Worm (Caenorhabditis elegans) whole organism, L4 larva: Measurements from ENCODE around the gene mrpl-16.
A peak's percentile ranks its signal among the peaks of the same experiment; 100 is the strongest.

Experiments
- D1046.2 ChIP-seq: fragments of 200-800 bp; sonication (Bioruptor generic); IDR thresholded peaks from 2 replicates; pipeline ENCODE4 v1.3.6; 2022; ENCODE audit warnings: missing genetic modification characterization, missing compliant biosample characterization
- F37D6.2 ChIP-seq: sonication (generic microtip); optimal IDR thresholded peaks from 2 replicates; lab custom pipeline; 2016; ENCODE audit warnings: mild to moderate bottlenecking, missing genetic modification characterization, missing compliant biosample characterization
- F44E2.7 ChIP-seq: fragments of 200-800 bp; sonication (Bioruptor generic); IDR thresholded peaks from 2 replicates; pipeline ENCODE4 v2.1.2; 2022; ENCODE audit warnings: missing genetic modification characterization, missing compliant biosample characterization
- F49E8.2 ChIP-seq: sonication (generic microtip); optimal IDR thresholded peaks from 2 replicates; lab custom pipeline; 2016; ENCODE audit warnings: missing compliant biosample characterization, mild to moderate bottlenecking, missing genetic modification characterization, borderline replicate concordance
- Y48G9A.11 ChIP-seq: fragments of 200-800 bp; sonication (Bioruptor generic); IDR thresholded peaks from 2 replicates; pipeline ENCODE4 v1.3.6; 2022; ENCODE audit warnings: missing genetic modification reagents, missing genetic modification characterization, missing compliant biosample characterization
- Y75B8A.6 ChIP-seq: fragments of 200-800 bp; sonication (Bioruptor generic); IDR thresholded peaks from 2 replicates; pipeline ENCODE4 v1.3.6; 2022; ENCODE audit warnings: missing genetic modification reagents, missing genetic modification characterization, missing compliant biosample characterization
- ZK546.5 ChIP-seq, 2 experiments: sonication (generic microtip); optimal IDR thresholded peaks; 2 replicates each; lab custom pipeline; 2017; ENCODE audit warnings: missing biosample characterization in 2 of 2, missing genetic modification characterization in 2 of 2
- arid-1 ChIP-seq: fragments of 200-800 bp; sonication (Bioruptor generic); conservative IDR thresholded peaks from 2 replicates; pipeline ENCODE4 v1.3.6; 2022; ENCODE audit warnings: missing genetic modification reagents, missing genetic modification characterization, missing compliant biosample characterization
- attf-4 ChIP-seq: sonication (generic microtip); optimal IDR thresholded peaks from 3 replicates; lab custom pipeline; 2017; ENCODE audit warnings: missing biosample characterization, missing genetic modification characterization
- ceh-44 ChIP-seq: fragments of 200-800 bp; sonication (Bioruptor generic); IDR thresholded peaks from 2 replicates; pipeline ENCODE4 v1.3.6; 2022; ENCODE audit warnings: missing genetic modification reagents, missing genetic modification characterization, missing compliant biosample characterization
- ctbp-1 ChIP-seq: fragments of 200-800 bp; sonication (Bioruptor generic); IDR thresholded peaks from 2 replicates; pipeline ENCODE4 v1.3.6; 2022; ENCODE audit warnings: missing genetic modification reagents, missing genetic modification characterization, missing compliant biosample characterization
- dmd-8 ChIP-seq: fragments of 200-800 bp; sonication (Bioruptor generic); IDR thresholded peaks from 2 replicates; pipeline ENCODE4 v1.3.6; 2022; ENCODE audit warnings: missing genetic modification characterization, missing compliant biosample characterization
- dmd-9 ChIP-seq: fragments of 200-800 bp; sonication (Bioruptor generic); IDR thresholded peaks from 2 replicates; pipeline ENCODE4 v1.3.6; 2022; ENCODE audit warnings: missing genetic modification reagents, missing genetic modification characterization, missing compliant biosample characterization
- dpl-1 ChIP-seq: fragments of 150-350 bp; optimal IDR thresholded peaks from 2 replicates; lab custom pipeline; 2014; ENCODE audit warnings: missing biosample characterization, missing genetic modification reagents, missing genetic modification characterization
- duxl-1 ChIP-seq: sonication (generic microtip); optimal IDR thresholded peaks from 2 replicates; lab custom pipeline; 2016; ENCODE audit warnings: mild to moderate bottlenecking, missing genetic modification characterization, moderate library complexity, missing compliant biosample characterization; ENCODE audit not compliant: poor library complexity
- dve-1 ChIP-seq: sonication (generic microtip); optimal IDR thresholded peaks from 2 replicates; lab custom pipeline; 2017; ENCODE audit warnings: antibody characterized with exemption, mild to moderate bottlenecking, missing genetic modification characterization, missing compliant biosample characterization; ENCODE audit not compliant: insufficient read depth
- egl-27 ChIP-seq: sonication (generic microtip); optimal IDR thresholded peaks from 3 replicates; lab custom pipeline; 2017; ENCODE audit warnings: missing biosample characterization, missing genetic modification reagents, missing genetic modification characterization
- egl-43 ChIP-seq: fragments of 200-800 bp; sonication (Bioruptor generic); IDR thresholded peaks from 2 replicates; pipeline ENCODE4 v1.3.6; 2022; ENCODE audit warnings: missing genetic modification reagents, missing genetic modification characterization, missing compliant biosample characterization
- fos-1 ChIP-seq: fragments of 150-350 bp; optimal IDR thresholded peaks from 2 replicates; lab custom pipeline; 2014; ENCODE audit warnings: missing biosample characterization, missing genetic modification characterization
- hif-1 ChIP-seq, 2 experiments: sonication (generic microtip); optimal IDR thresholded peaks; 2 replicates each; lab custom pipeline; 2016 to 2017; ENCODE audit warnings: missing compliant biosample characterization in 2 of 2, missing genetic modification characterization in 2 of 2, missing genetic modification reagents in 2 of 2, missing genotype in 2 of 2, mild to moderate bottlenecking in 1 of 2
- hlh-11 ChIP-seq: fragments of 200-800 bp; sonication (Bioruptor generic); optimal IDR thresholded peaks from 2 replicates; lab custom pipeline; 2018; ENCODE audit warnings: mild to moderate bottlenecking, missing genetic modification characterization, missing compliant biosample characterization
- lin-1 ChIP-seq: fragments of 200-800 bp; sonication (Bioruptor generic); IDR thresholded peaks from 2 replicates; pipeline ENCODE4 v1.3.6; 2022; ENCODE audit warnings: missing genetic modification reagents, missing genetic modification characterization, missing compliant biosample characterization
- lin-13 ChIP-seq: fragments of 150-350 bp; optimal IDR thresholded peaks from 2 replicates; lab custom pipeline; 2014; ENCODE audit warnings: missing biosample characterization, missing genetic modification reagents, missing genetic modification characterization
- lin-29 ChIP-seq: fragments of 200-800 bp; sonication (Bioruptor generic); IDR thresholded peaks from 2 replicates; pipeline ENCODE4 v1.3.6; 2022; ENCODE audit warnings: missing genetic modification reagents, missing genetic modification characterization, missing compliant biosample characterization
- lin-38 ChIP-seq: fragments of 200-800 bp; sonication (Bioruptor generic); IDR thresholded peaks from 2 replicates; pipeline ENCODE4 v1.3.6; 2022; ENCODE audit warnings: missing genetic modification reagents, missing genetic modification characterization, missing compliant biosample characterization
- lin-39 ChIP-seq: fragments of 150-350 bp; optimal IDR thresholded peaks from 2 replicates; lab custom pipeline; 2014; ENCODE audit warnings: missing biosample characterization, missing genetic modification reagents, missing genetic modification characterization
- lsy-2 ChIP-seq, 2 experiments: fragments of 150-350 bp in 1 of 2; sonication (generic microtip) in 1 of 2; optimal IDR thresholded peaks; 2 replicates each; lab custom pipeline; 2014 to 2017; ENCODE audit warnings: missing biosample characterization in 2 of 2, missing genetic modification characterization in 2 of 2
- madf-5 ChIP-seq, 2 experiments: fragments of 200-800 bp; sonication (Bioruptor generic); IDR thresholded peaks; 2 replicates each; pipeline ENCODE4 v1.3.6; 2022; ENCODE audit warnings: missing compliant biosample characterization in 2 of 2, missing genetic modification characterization in 2 of 2
- mdl-1 ChIP-seq, 2 experiments: fragments of 150-350 bp in 1 of 2; sonication (generic microtip) in 1 of 2; optimal IDR thresholded peaks; 2 replicates each; lab custom pipeline; 2014 to 2017; ENCODE audit warnings: missing biosample characterization in 2 of 2, missing genetic modification characterization in 2 of 2
- mep-1 ChIP-seq: fragments of 150-350 bp; sonication (generic microtip); optimal IDR thresholded peaks from 3 replicates; lab custom pipeline; 2014; ENCODE audit warnings: missing biosample characterization, missing genetic modification characterization
- nhr-10 ChIP-seq: fragments of 150-350 bp; optimal IDR thresholded peaks from 2 replicates; lab custom pipeline; 2014; ENCODE audit warnings: missing biosample characterization, missing genetic modification characterization
- nhr-102 ChIP-seq: sonication (generic microtip); optimal IDR thresholded peaks from 2 replicates; lab custom pipeline; 2016; ENCODE audit warnings: mild to moderate bottlenecking, missing genetic modification characterization, moderate library complexity, missing compliant biosample characterization
- nhr-41 ChIP-seq: fragments of 200-800 bp; sonication (Bioruptor generic); IDR thresholded peaks from 2 replicates; pipeline ENCODE4 v1.3.6; 2022; ENCODE audit warnings: missing genetic modification reagents, missing genetic modification characterization, missing compliant biosample characterization
- nhr-48 ChIP-seq: sonication (generic microtip); optimal IDR thresholded peaks from 2 replicates; lab custom pipeline; 2016; ENCODE audit warnings: mild to moderate bottlenecking, missing genetic modification characterization, missing compliant biosample characterization
- nhr-77 ChIP-seq: fragments of 150-350 bp; optimal IDR thresholded peaks from 2 replicates; lab custom pipeline; 2014; ENCODE audit warnings: missing biosample characterization, missing genetic modification characterization
- pha-4 ChIP-seq, 2 experiments: fragments of 150-350 bp in 1 of 2; fragments of 200-800 bp in 1 of 2; sonication (Bioruptor generic) in 1 of 2; IDR thresholded peaks in 1 of 2; optimal IDR thresholded peaks in 1 of 2; 2 replicates each; pipeline versions ENCODE4 v1.3.6 to Lab custom; 2014 to 2022; ENCODE audit warnings: missing genetic modification characterization in 2 of 2, missing genetic modification reagents in 2 of 2, missing biosample characterization in 1 of 2, missing compliant biosample characterization in 1 of 2
- pqm-1 ChIP-seq: sonication (generic microtip); optimal IDR thresholded peaks from 2 replicates; lab custom pipeline; 2017; ENCODE audit warnings: missing biosample characterization, missing genetic modification characterization
- saeg-2 ChIP-seq: fragments of 200-800 bp; sonication (Bioruptor generic); IDR thresholded peaks from 2 replicates; pipeline ENCODE4 v1.3.6; 2022; ENCODE audit warnings: missing genetic modification reagents, missing genetic modification characterization, missing compliant biosample characterization
- sdz-12 ChIP-seq: fragments of 200-800 bp; sonication (Bioruptor generic); optimal IDR thresholded peaks from 2 replicates; lab custom pipeline; 2018; ENCODE audit warnings: mild to moderate bottlenecking, missing genetic modification characterization, missing compliant biosample characterization
- set-16 ChIP-seq: fragments of 200-800 bp; sonication (Bioruptor generic); IDR thresholded peaks from 2 replicates; pipeline ENCODE4 v1.3.6; 2022; ENCODE audit warnings: missing genetic modification reagents, missing genetic modification characterization, missing compliant biosample characterization
- skn-1 ChIP-seq: fragments of 150-350 bp; optimal IDR thresholded peaks from 2 replicates; lab custom pipeline; 2014; ENCODE audit warnings: missing biosample characterization, missing genetic modification characterization
- unc-39 ChIP-seq: sonication (generic microtip); optimal IDR thresholded peaks from 2 replicates; lab custom pipeline; 2017; ENCODE audit warnings: missing biosample characterization, missing genetic modification characterization
- vab-7 ChIP-seq: fragments of 200-800 bp; sonication (Bioruptor generic); IDR thresholded peaks from 2 replicates; pipeline ENCODE4 v1.3.6; 2022; ENCODE audit warnings: missing genetic modification reagents, missing genetic modification characterization, missing compliant biosample characterization
- zfp-3 ChIP-seq: fragments of 200-800 bp; sonication (Bioruptor generic); conservative IDR thresholded peaks from 2 replicates; pipeline ENCODE4 v1.3.6; 2022; ENCODE audit warnings: missing genetic modification reagents, missing genetic modification characterization, missing compliant biosample characterization
- zip-11 ChIP-seq: fragments of 200-800 bp; sonication (Bioruptor generic); IDR thresholded peaks from 2 replicates; pipeline ENCODE4 v1.3.6; 2022; ENCODE audit warnings: missing genetic modification characterization, missing compliant biosample characterization
- zip-2 ChIP-seq: fragments of 150-350 bp; optimal IDR thresholded peaks from 2 replicates; lab custom pipeline; 2014; ENCODE audit warnings: missing biosample characterization, missing genetic modification characterization
- ztf-11 ChIP-seq: fragments of 150-350 bp; optimal IDR thresholded peaks from 2 replicates; lab custom pipeline; 2014; ENCODE audit warnings: missing biosample characterization, missing genetic modification characterization
- ztf-7 ChIP-seq: fragments of 150-350 bp; optimal IDR thresholded peaks from 2 replicates; lab custom pipeline; 2014; ENCODE audit warnings: missing biosample characterization, missing genetic modification characterization

mrpl-16 gene

ce11 chrIII:4689595-4689994 lies 14.6 kb upstream of the mrpl-16 start (continued):
- peak; percentile 90 for TF ChIP-seq ceh-44 (GFP tag; lab: Robert Waterston, UW)
- TF ChIP-seq zfp-3 (GFP tag; lab: Robert Waterston, UW) = peak; percentile 86
- TF ChIP-seq lin-38 (GFP tag; lab: Robert Waterston, UW) = peak; percentile 83
- TF ChIP-seq dmd-9 (GFP tag; lab: Robert Waterston, UW) = peak; percentile 84

- TF ChIP-seq zip-2 (no peak), saeg-2 (GFP tag; lab: Robert Waterston, UW) (no peak), hif-1 (tag; optimal IDR thresholded peaks at IDR 0.05; lab: Kevin White, UChicago) (peak; percentile 87 to 99), unc-39 (tag; lab: Kevin White, UChicago) (no peak), nhr-102 (tag; lab: Kevin White, UChicago) (peak; percentile 21), skn-1 (no peak), dpl-1 (GFP tag; lab: Kevin White, UChicago) (peak; percentile 80), mep-1 (tag; lab: Kevin White, UChicago) (peak; percentile 83), hlh-11 (tag; lab: Kevin White, UChicago) (peak; percentile 80), lin-38 (GFP tag; lab: Robert Waterston, UW) (peak; percentile 77), arid-1 (no peak), nhr-41 (no peak), D1046.2 (GFP tag; lab: Robert Waterston, UW) (no peak), vab-7 (GFP tag; lab: Robert Waterston, UW) (no peak), lin-1 (GFP tag; lab: Robert Waterston, UW) (0 out of 2 replicates have a peak, but pooled peaks have one; percentile 23), F44E2.7 (no peak), ztf-11 (tag; lab: Kevin White, UChicago) (no peak), nhr-48 (tag; lab: Kevin White, UChicago) (peak; percentile 33), dmd-9 (GFP tag; lab: Robert Waterston, UW) (no peak), fos-1 (tag; lab: Kevin White, UChicago) (no peak), Y75B8A.6 (GFP tag; lab: Robert Waterston, UW) (no peak), Y48G9A.11 (GFP tag; lab: Robert Waterston, UW) (no peak), set-16 (GFP tag; lab: Robert Waterston, UW) (no peak), lin-29 (GFP tag; lab: Robert Waterston, UW) (no peak), dve-1 (tag; lab: Kevin White, UChicago) (peak; percentile 90), zfp-3 (GFP tag; lab: Robert Waterston, UW) (no peak), ceh-44 (GFP tag; lab: Robert Waterston, UW) (no peak), ctbp-1 (GFP tag; lab: Robert Waterston, UW) (no peak), pha-4 (GFP tag; IDR thresholded peaks at IDR 0.05; lab: Robert Waterston, UW) (no peak), pha-4 (tag; optimal IDR thresholded peaks at IDR 0.05; lab: Kevin White, UChicago) (peak; percentile 74), lin-39 (no peak), lin-13 (peak; percentile 19), nhr-77 (tag; lab: Kevin White, UChicago) (peak; percentile 68), nhr-10 (tag; lab: Kevin White, UChicago) (no peak), madf-5 (GFP tag; IDR thresholded peaks at IDR 0.05; lab: Robert Waterston, UW) (no peak), pqm-1 (tag; lab: Kevin White, UChicago) (no peak), egl-27 (no peak), attf-4 (tag; lab: Kevin White, UChicago) (no peak), F37D6.2 (tag; lab: Kevin White, UChicago) (no peak), egl-43 (GFP tag; lab: Robert Waterston, UW) (no peak), ZK546.5 (tag; optimal IDR thresholded peaks at IDR 0.05; lab: Kevin White, UChicago) (no peak), ztf-7 (tag; lab: Kevin White, UChicago) (peak; percentile 28), duxl-1 (tag; lab: Kevin White, UChicago) (no peak), F49E8.2 (tag; lab: Kevin White, UChicago) (no peak), lsy-2 (tag; optimal IDR thresholded peaks at IDR 0.05; lab: Kevin White, UChicago) (peak in 1 of 2 experiments; percentile 87), sdz-12 (GFP tag; lab: Kevin White, UChicago) (no peak), mdl-1 (tag; optimal IDR thresholded peaks at IDR 0.05; lab: Kevin White, UChicago) (peak in 1 of 2 experiments; percentile 55), dmd-8 (GFP tag; lab: Robert Waterston, UW) (no peak), zip-11 (GFP tag; lab: Robert Waterston, UW) (no peak)
Observed at ce11 chrIII:4693281-4693680, 10.9 kb upstream of the mrpl-16 start, which contains the start of gene nifk-1. Gene nifk-1 (minus strand): TSS chrIII:4693307.
